Fruit fly (Drosophila melanogaster) whole organism, embryonic: Measurements from ENCODE around the gene Dup99B.

Experiments
- Abd-B ChIP-seq: fragments of 200-800 bp; sonication (Bioruptor generic); optimal IDR thresholded peaks from 2 replicates; lab custom pipeline; 2018; ENCODE audit warnings: missing biosample characterization, mild to moderate bottlenecking, missing genetic modification characterization, moderate library complexity
- Asciz ChIP-seq: fragments of 200-800 bp; sonication (Bioruptor generic); optimal IDR thresholded peaks from 2 replicates; lab custom pipeline; 2017; ENCODE audit warnings: missing biosample characterization, mild to moderate bottlenecking, missing genetic modification characterization, missing genetic modification reagents
- CG10209 ChIP-seq: fragments of 200-800 bp; sonication (Bioruptor generic); optimal IDR thresholded peaks from 3 replicates; lab custom pipeline; 2017; ENCODE audit warnings: missing biosample characterization, mild to moderate bottlenecking, missing genetic modification characterization, missing genetic modification reagents
- CG10431 ChIP-seq: fragments of 200-800 bp; sonication (Bioruptor generic); optimal IDR thresholded peaks from 3 replicates; lab custom pipeline; 2018; ENCODE audit warnings: missing biosample characterization, mild to moderate bottlenecking, missing genetic modification characterization
- CG10979 ChIP-seq: fragments of 200-800 bp; sonication (Bioruptor generic); optimal IDR thresholded peaks from 2 replicates; lab custom pipeline; 2018; ENCODE audit warnings: missing biosample characterization, mild to moderate bottlenecking, missing genetic modification characterization, moderate library complexity
- CG11247 ChIP-seq: fragments of 200-800 bp; sonication (Bioruptor generic); IDR thresholded peaks from 2 replicates; pipeline ENCODE4 v1.3.6; 2022; ENCODE audit warnings: missing biosample characterization, missing genetic modification characterization
- CG12219 ChIP-seq: fragments of 200-800 bp; sonication (Bioruptor generic); optimal IDR thresholded peaks from 3 replicates; lab custom pipeline; 2018; ENCODE audit warnings: missing biosample characterization, mild to moderate bottlenecking, missing genetic modification characterization
- CG12391 ChIP-seq: fragments of 200-800 bp; sonication (Bioruptor generic); optimal IDR thresholded peaks from 3 replicates; lab custom pipeline; 2018; ENCODE audit warnings: missing biosample characterization, mild to moderate bottlenecking, missing genetic modification characterization, moderate library complexity
- CG15514 ChIP-seq: fragments of 200-800 bp; sonication (Bioruptor generic); optimal IDR thresholded peaks from 3 replicates; lab custom pipeline; 2017; ENCODE audit warnings: missing biosample characterization, missing genetic modification characterization, mild to moderate bottlenecking, moderate library complexity, missing genetic modification reagents
- CG15601 ChIP-seq: fragments of 200-800 bp; sonication (Bioruptor generic); optimal IDR thresholded peaks from 3 replicates; lab custom pipeline; 2019; ENCODE audit warnings: missing biosample characterization, mild to moderate bottlenecking, missing genetic modification characterization, moderate library complexity
- CG15696 ChIP-seq: fragments of 200-800 bp; sonication (Bioruptor generic); optimal IDR thresholded peaks from 2 replicates; lab custom pipeline; 2019; ENCODE audit warnings: missing biosample characterization, mild to moderate bottlenecking, missing genetic modification characterization, moderate library complexity
- CG18476 ChIP-seq: fragments of 200-800 bp; sonication (Bioruptor generic); optimal IDR thresholded peaks from 2 replicates; lab custom pipeline; 2016; ENCODE audit warnings: missing biosample characterization, mild to moderate bottlenecking, missing genetic modification characterization
- CG32767 ChIP-seq: fragments of 200-800 bp; sonication (Bioruptor generic); IDR thresholded peaks from 2 replicates; pipeline ENCODE4 v1.3.6; 2022; ENCODE audit warnings: missing biosample characterization, missing genetic modification characterization
- CG33557 ChIP-seq: fragments of 200-800 bp; sonication (Bioruptor generic); optimal IDR thresholded peaks from 2 replicates; lab custom pipeline; 2019; ENCODE audit warnings: missing biosample characterization, mild to moderate bottlenecking, missing genetic modification characterization, moderate library complexity
- CG3407 ChIP-seq: fragments of 200-800 bp; sonication (Bioruptor generic); optimal IDR thresholded peaks from 2 replicates; lab custom pipeline; 2018; ENCODE audit warnings: missing biosample characterization, mild to moderate bottlenecking, missing genetic modification characterization
- CG42726 ChIP-seq: fragments of 200-800 bp; sonication (Bioruptor generic); IDR thresholded peaks from 2 replicates; pipeline ENCODE4 v1.3.6; 2022; ENCODE audit warnings: missing biosample characterization, missing genetic modification characterization; ENCODE audit not compliant: partially characterized antibody
- CG4360 ChIP-seq: fragments of 200-800 bp; sonication (Bioruptor generic); IDR thresholded peaks from 2 replicates; pipeline ENCODE4 v1.3.6; 2022; ENCODE audit warnings: missing biosample characterization, missing genetic modification characterization
- CG6683 ChIP-seq: fragments of 200-800 bp; sonication (Bioruptor generic); optimal IDR thresholded peaks from 2 replicates; lab custom pipeline; 2017; ENCODE audit warnings: missing biosample characterization, mild to moderate bottlenecking, missing genetic modification characterization, missing genetic modification reagents
- CG9727 ChIP-seq: fragments of 200-800 bp; sonication (Bioruptor generic); optimal IDR thresholded peaks from 3 replicates; lab custom pipeline; 2017; ENCODE audit warnings: missing biosample characterization, mild to moderate bottlenecking, missing genetic modification characterization
- CHES-1-like ChIP-seq: fragments of 200-800 bp; sonication (Bioruptor generic); optimal IDR thresholded peaks from 2 replicates; lab custom pipeline; 2016; ENCODE audit warnings: missing biosample characterization, missing genetic modification characterization
- Deaf1 ChIP-seq: fragments of 200-800 bp; optimal IDR thresholded peaks from 3 replicates; lab custom pipeline; 2019; ENCODE audit warnings: missing biosample characterization, mild to moderate bottlenecking, missing genetic modification characterization, moderate library complexity
- Dll ChIP-seq: fragments of 200-800 bp; sonication (Bioruptor generic); IDR thresholded peaks from 4 replicates; pipeline ENCODE4 v1.3.6; 2022; ENCODE audit warnings: missing biosample characterization, missing genetic modification characterization; ENCODE audit not compliant: partially characterized antibody
- Eip74EF ChIP-seq, 2 experiments: fragments of 200-800 bp in 1 of 2; fragments of >200 bp in 1 of 2; sonication (Bioruptor generic) in 1 of 2; optimal IDR thresholded peaks; 2 replicates each; lab custom pipeline; 2017 to 2019; ENCODE audit warnings: missing biosample characterization in 2 of 2, missing genetic modification characterization in 2 of 2, mild to moderate bottlenecking in 1 of 2, moderate library complexity in 1 of 2
- Fer3 ChIP-seq: fragments of 200-800 bp; sonication (Bioruptor generic); optimal IDR thresholded peaks from 2 replicates; lab custom pipeline; 2018; ENCODE audit warnings: missing biosample characterization, mild to moderate bottlenecking, missing genetic modification characterization, moderate library complexity
- H15 ChIP-seq: fragments of 200-800 bp; sonication (Bioruptor generic); IDR thresholded peaks from 3 replicates; pipeline ENCODE4 v1.3.6; 2022; ENCODE audit warnings: missing biosample characterization, missing genetic modification characterization
- Hr3 ChIP-seq: fragments of 200-800 bp; sonication (Bioruptor generic); optimal IDR thresholded peaks from 3 replicates; lab custom pipeline; 2016; ENCODE audit warnings: missing biosample characterization, missing genetic modification characterization
- Max ChIP-seq: fragments of 200-800 bp; sonication (Bioruptor generic); optimal IDR thresholded peaks from 2 replicates; lab custom pipeline; 2016; ENCODE audit warnings: missing biosample characterization, mild to moderate bottlenecking, missing genetic modification characterization
- NC2β ChIP-seq: fragments of 200-800 bp; sonication (Bioruptor generic); optimal IDR thresholded peaks from 2 replicates; lab custom pipeline; 2016; ENCODE audit warnings: missing biosample characterization, missing genetic modification characterization
- Oaz ChIP-seq: fragments of 200-800 bp; sonication (Bioruptor generic); IDR thresholded peaks from 2 replicates; pipeline ENCODE4 v1.3.6; 2022; ENCODE audit warnings: missing biosample characterization, missing genetic modification characterization
- Oli ChIP-seq: fragments of 200-800 bp; sonication (Bioruptor generic); optimal IDR thresholded peaks from 2 replicates; lab custom pipeline; 2018; ENCODE audit warnings: missing biosample characterization, mild to moderate bottlenecking, missing genetic modification characterization, moderate library complexity
- Six4 ChIP-seq: fragments of 200-800 bp; sonication (Bioruptor generic); optimal IDR thresholded peaks from 2 replicates; lab custom pipeline; 2016; ENCODE audit warnings: missing biosample characterization, missing genetic modification characterization
- Sox102F ChIP-seq: fragments of 200-800 bp; sonication (Bioruptor generic); optimal IDR thresholded peaks from 2 replicates; lab custom pipeline; 2018; ENCODE audit warnings: missing biosample characterization, mild to moderate bottlenecking, missing genetic modification characterization, moderate library complexity
- Spps ChIP-seq: fragments of 200-800 bp; sonication (Bioruptor generic); optimal IDR thresholded peaks from 2 replicates; lab custom pipeline; 2018; ENCODE audit warnings: missing biosample characterization, mild to moderate bottlenecking, missing genetic modification characterization
- Ssrp ChIP-seq: fragments of 200-800 bp; sonication (Bioruptor generic); optimal IDR thresholded peaks from 2 replicates; lab custom pipeline; 2018; ENCODE audit warnings: missing biosample characterization, mild to moderate bottlenecking, missing genetic modification characterization, moderate library complexity
- Vsx1 ChIP-seq: fragments of 200-800 bp; sonication (Bioruptor generic); optimal IDR thresholded peaks from 2 replicates; lab custom pipeline; 2017; ENCODE audit warnings: missing biosample characterization, mild to moderate bottlenecking, missing genetic modification characterization, missing genetic modification reagents
- da ChIP-seq: fragments of 200-800 bp; sonication (Bioruptor generic); optimal IDR thresholded peaks from 2 replicates; lab custom pipeline; 2016; ENCODE audit warnings: missing biosample characterization, missing genetic modification characterization
- exex ChIP-seq: fragments of 200-800 bp; sonication (Bioruptor generic); optimal IDR thresholded peaks from 4 replicates; lab custom pipeline; 2018; ENCODE audit warnings: missing biosample characterization, mild to moderate bottlenecking, missing genetic modification characterization, moderate library complexity
- fd3F ChIP-seq: fragments of 200-800 bp; sonication (Bioruptor generic); optimal IDR thresholded peaks from 2 replicates; lab custom pipeline; 2018; ENCODE audit warnings: missing biosample characterization, mild to moderate bottlenecking, missing genetic modification characterization, moderate library complexity
- fd96Cb ChIP-seq: fragments of 200-800 bp; sonication (Bioruptor generic); optimal IDR thresholded peaks from 2 replicates; lab custom pipeline; 2018; ENCODE audit warnings: missing biosample characterization, mild to moderate bottlenecking, missing genetic modification characterization, moderate library complexity
- fu2 ChIP-seq: fragments of 200-800 bp; sonication (Bioruptor generic); optimal IDR thresholded peaks from 2 replicates; lab custom pipeline; 2016; ENCODE audit warnings: missing biosample characterization, missing genetic modification characterization
- lbe ChIP-seq: fragments of 200-800 bp; sonication (Bioruptor generic); optimal IDR thresholded peaks from 2 replicates; lab custom pipeline; 2016; ENCODE audit warnings: missing biosample characterization, mild to moderate bottlenecking, missing genetic modification characterization
- nerfin-1 ChIP-seq: fragments of 200-800 bp; sonication (Bioruptor generic); optimal IDR thresholded peaks from 3 replicates; lab custom pipeline; 2019; ENCODE audit warnings: missing biosample characterization, mild to moderate bottlenecking, missing genetic modification characterization, moderate library complexity
- nom ChIP-seq: fragments of 200-800 bp; sonication (Bioruptor generic); optimal IDR thresholded peaks from 2 replicates; lab custom pipeline; 2017; ENCODE audit warnings: missing biosample characterization, missing genetic modification characterization, mild to moderate bottlenecking, moderate library complexity, missing genetic modification reagents
- org-1 ChIP-seq: fragments of 200-800 bp; sonication (Bioruptor generic); optimal IDR thresholded peaks from 2 replicates; lab custom pipeline; 2017; ENCODE audit warnings: missing biosample characterization, missing genetic modification characterization
- rib ChIP-seq: fragments of 200-800 bp; sonication (Bioruptor generic); IDR thresholded peaks from 2 replicates; pipeline ENCODE4 v1.3.6; 2022; ENCODE audit warnings: missing biosample characterization, missing genetic modification characterization
- row ChIP-seq: fragments of 200-800 bp; sonication (Bioruptor generic); IDR thresholded peaks from 3 replicates; pipeline ENCODE4 v1.3.6; 2022; ENCODE audit warnings: missing biosample characterization, missing genetic modification characterization
- sna ChIP-seq: fragments of 200-800 bp; sonication (Bioruptor generic); IDR thresholded peaks from 2 replicates; pipeline ENCODE4 v1.3.6; 2022; ENCODE audit warnings: missing biosample characterization, missing genetic modification characterization; ENCODE audit not compliant: partially characterized antibody
- trem ChIP-seq: fragments of 200-800 bp; optimal IDR thresholded peaks from 3 replicates; lab custom pipeline; 2019; ENCODE audit warnings: missing biosample characterization, mild to moderate bottlenecking, missing genetic modification characterization, moderate library complexity
- tx ChIP-seq: fragments of 200-800 bp; sonication (Bioruptor generic); optimal IDR thresholded peaks from 2 replicates; lab custom pipeline; 2016; ENCODE audit warnings: missing biosample characterization, missing genetic modification characterization

Gene Dup99B

dm6 chr3R:29737891-29738290 lies 22.7 kb upstream of the Dup99B start, which contains the start of gene Gnpnat (continued):
- TF ChIP-seq Asciz (GFP tag; lab: Kevin White, UChicago) (no peak), CG33557 (GFP tag; lab: Kevin White, UChicago) (peak; percentile 1), Abd-B (GFP tag; lab: Kevin White, UChicago) (peak; percentile 23), Sox102F (GFP tag; lab: Kevin White, UChicago) (peak; percentile 63), fd3F (GFP tag; lab: Kevin White, UChicago) (peak; percentile 38), fd96Cb (tag; lab: Kevin White, UChicago) (peak; percentile 38), CG12219 (GFP tag; lab: Kevin White, UChicago) (peak; percentile 41), Fer3 (tag; lab: Kevin White, UChicago) (peak; percentile 67), Oaz (GFP tag; lab: Robert Waterston, UW) (no peak), Six4 (GFP tag; lab: Kevin White, UChicago) (peak; percentile 55), Eip74EF (GFP tag; optimal IDR thresholded peaks at IDR 0.05; lab: Kevin White, UChicago) (peak in 1 of 2 experiments; percentile 25), lbe (GFP tag; lab: Kevin White, UChicago) (peak; percentile 34), CG11247 (no peak), Oli (tag; lab: Kevin White, UChicago) (peak; percentile 48), row (GFP tag; lab: Robert Waterston, UW) (no peak), CG42726 (no peak), nerfin-1 (tag; lab: Kevin White, UChicago) (peak; percentile 17), Ssrp (tag; lab: Kevin White, UChicago) (peak; percentile 39), NC2β (GFP tag; lab: Kevin White, UChicago) (no peak), CHES-1-like (GFP tag; lab: Kevin White, UChicago) (no peak), Hr3 (peak; percentile 6), Spps (tag; lab: Kevin White, UChicago) (peak; percentile 29), Dll (GFP tag; lab: Robert Waterston, UW) (no peak), CG4360 (GFP tag; lab: Robert Waterston, UW) (no peak), CG3407 (GFP tag; lab: Kevin White, UChicago) (peak; percentile 31), tx (no peak), da (GFP tag; lab: Kevin White, UChicago) (no peak), rib (no peak), CG15514 (GFP tag; lab: Kevin White, UChicago) (peak; percentile 37), CG9727 (peak; percentile 60), org-1 (GFP tag; lab: Kevin White, UChicago) (peak; percentile 56), H15 (GFP tag; lab: Robert Waterston, UW) (no peak), CG10209 (peak; percentile 45), Vsx1 (GFP tag; lab: Kevin White, UChicago) (no peak), CG12391 (peak; percentile 75), sna (no peak), CG10431 (GFP tag; lab: Kevin White, UChicago) (no peak), CG6683 (GFP tag; lab: Kevin White, UChicago) (peak; percentile 15), CG15696 (tag; lab: Kevin White, UChicago) (peak; percentile 46), fu2 (GFP tag; lab: Kevin White, UChicago) (no peak), Max (GFP tag; lab: Kevin White, UChicago) (peak; percentile 6), trem (tag; lab: Kevin White, UChicago) (peak; percentile 42), CG32767 (GFP tag; lab: Robert Waterston, UW) (no peak), exex (no peak), CG15601 (tag; lab: Kevin White, UChicago) (peak; percentile 42), CG10979 (peak; percentile 62), Deaf1 (tag; lab: Kevin White, UChicago) (peak; percentile 26), CG18476 (GFP tag; lab: Kevin White, UChicago) (peak; percentile 18), nom (GFP tag; lab: Kevin White, UChicago) (no peak)
